Worm (Caenorhabditis elegans): Measurements from ENCODE around the gene C01G10.15.

DNA sequence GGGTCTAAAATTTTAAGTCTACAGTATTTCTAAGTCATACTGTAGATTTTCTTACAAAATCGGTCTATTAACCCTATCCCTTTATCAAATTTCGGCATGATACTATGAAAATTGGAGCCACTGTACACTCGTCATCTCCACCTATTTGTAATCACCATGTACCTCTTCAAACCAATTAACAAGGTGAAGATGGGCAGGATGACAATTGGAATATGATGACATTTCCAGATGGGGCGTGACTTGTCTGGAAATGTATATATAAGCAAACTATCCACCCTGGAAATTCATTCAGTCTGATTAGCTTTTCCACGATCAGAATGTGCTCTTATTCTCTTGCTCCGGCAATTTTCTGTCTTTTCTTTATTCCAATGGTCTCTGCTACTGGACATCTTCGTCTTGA is 22.2 kb upstream of the C01G10.15 start, which contains the start of gene Y75B12A.2:
- TF ChIP-seq nhr-237 (tag; optimal IDR thresholded peaks at IDR 0.05) (no peak), aly-2 (tag; optimal IDR thresholded peaks at IDR 0.05) (no peak), egl-27 (tag; optimal IDR thresholded peaks at IDR 0.05) (no peak), ztf-11 (tag; optimal IDR thresholded peaks at IDR 0.05) (no peak), snpc-4 (tag; optimal IDR thresholded peaks at IDR 0.05) (no peak), fkh-8 (tag; optimal IDR thresholded peaks at IDR 0.05) (no peak), nhr-77 (tag; optimal IDR thresholded peaks at IDR 0.05) (no peak), skn-1 (tag; optimal IDR thresholded peaks at IDR 0.05) (no peak), C04F5.9 (tag; optimal IDR thresholded peaks at IDR 0.05) (no peak), elt-2 (tag; optimal IDR thresholded peaks at IDR 0.05) (no peak), lir-3 (tag; optimal IDR thresholded peaks at IDR 0.05; ENCODE audit: poor library complexity) (no peak), zag-1 (tag; optimal IDR thresholded peaks at IDR 0.05) (no peak), efl-1 (optimal IDR thresholded peaks at IDR 0.05) (no peak), efl-1 (GFP tag; optimal IDR thresholded peaks at IDR 0.05 in 1 of 2) (no peak), ces-1 (GFP tag; optimal IDR thresholded peaks at IDR 0.05) (no peak)
